Worm (Caenorhabditis elegans): Measurements from ENCODE around the gene C33D3.4.

DNA sequence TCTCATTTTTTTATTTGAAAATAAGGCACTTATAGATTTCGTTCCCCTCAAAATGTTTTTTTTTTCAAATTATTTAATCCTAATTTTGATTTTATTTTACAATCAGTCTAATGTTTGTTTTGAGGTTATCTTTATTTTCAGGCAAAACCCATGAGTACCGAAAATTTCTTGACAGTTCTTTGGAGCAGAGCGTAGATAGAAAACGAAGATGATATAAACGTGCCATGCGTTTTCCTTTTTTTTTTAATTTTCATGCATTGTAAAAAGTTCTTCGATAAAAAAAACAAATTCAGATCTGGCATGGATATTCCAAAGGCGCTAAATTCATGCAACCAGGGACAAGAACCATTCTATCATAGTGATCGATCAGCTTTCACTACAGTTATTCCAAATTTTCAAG, 2.2 kb downstream of the C33D3.4 start, which contains the start of gene C33D3.5:
- TF ChIP-seq elt-3 (tag; optimal IDR thresholded peaks at IDR 0.05) (no peak), ceh-9 (tag; optimal IDR thresholded peaks at IDR 0.05) (no peak), ceh-82 (tag; optimal IDR thresholded peaks at IDR 0.05) (no peak), lsy-12 (tag; optimal IDR thresholded peaks at IDR 0.05) (no peak), tbx-2 (tag; optimal IDR thresholded peaks at IDR 0.05) (no peak), pqm-1 (tag; optimal IDR thresholded peaks at IDR 0.05) (no peak), aly-2 (tag; optimal IDR thresholded peaks at IDR 0.05) (no peak), jun-1 (tag; optimal IDR thresholded peaks at IDR 0.05) (no peak)

Measured in whole organism, L3 larva.